Worm (Caenorhabditis elegans): ENCODE measurements around the gene lin-45.

ce11 chrIV:6757614-6758013 is 9.2 kb upstream of the lin-45 start:
- TF ChIP-seq snpc-4 (tag; optimal IDR thresholded peaks at IDR 0.05) (no peak), pha-4 (tag; optimal IDR thresholded peaks at IDR 0.05) (no peak), ztf-11 (tag; optimal IDR thresholded peaks at IDR 0.05) (no peak), lsy-2 (tag; optimal IDR thresholded peaks at IDR 0.05) (no peak), nhr-237 (tag; optimal IDR thresholded peaks at IDR 0.05) (no peak), ceh-43 (GFP tag; optimal IDR thresholded peaks at IDR 0.05) (no peak), mls-2 (tag; optimal IDR thresholded peaks at IDR 0.05) (no peak), unc-62 (GFP tag; optimal IDR thresholded peaks at IDR 0.05) (no peak)
